Worm (Caenorhabditis elegans) whole organism, midembryonic: ENCODE measurements around the gene Y116F11B.9.

Source experiments
- cog-1 ChIP-seq: sonication (generic microtip); optimal IDR thresholded peaks from 2 replicates; lab custom pipeline; 2016; ENCODE audit warnings: missing genetic modification characterization, missing compliant biosample characterization
- flt-1 ChIP-seq: fragments of 200-800 bp; sonication (Bioruptor generic); IDR thresholded peaks from 2 replicates; pipeline ENCODE4 v1.3.6; 2022; ENCODE audit warnings: missing genetic modification characterization, missing compliant biosample characterization
- klf-2 ChIP-seq: fragments of 200-800 bp; sonication (Bioruptor generic); conservative IDR thresholded peaks from 2 replicates; pipeline ENCODE4 v1.3.6; 2022; ENCODE audit warnings: missing genetic modification reagents, missing genetic modification characterization, missing compliant biosample characterization
- med-1 ChIP-seq: sonication (generic microtip); optimal IDR thresholded peaks from 2 replicates; lab custom pipeline; 2017; ENCODE audit warnings: missing genetic modification characterization, mild to moderate bottlenecking, missing compliant biosample characterization, antibody characterized with exemption, missing genetic modification reagents; ENCODE audit not compliant: insufficient read depth
- ztf-29 ChIP-seq: fragments of 200-800 bp; sonication (Bioruptor generic); IDR thresholded peaks from 2 replicates; pipeline ENCODE4 v1.3.6; 2022; ENCODE audit warnings: missing genetic modification reagents, missing genetic modification characterization, missing compliant biosample characterization

DNA sequence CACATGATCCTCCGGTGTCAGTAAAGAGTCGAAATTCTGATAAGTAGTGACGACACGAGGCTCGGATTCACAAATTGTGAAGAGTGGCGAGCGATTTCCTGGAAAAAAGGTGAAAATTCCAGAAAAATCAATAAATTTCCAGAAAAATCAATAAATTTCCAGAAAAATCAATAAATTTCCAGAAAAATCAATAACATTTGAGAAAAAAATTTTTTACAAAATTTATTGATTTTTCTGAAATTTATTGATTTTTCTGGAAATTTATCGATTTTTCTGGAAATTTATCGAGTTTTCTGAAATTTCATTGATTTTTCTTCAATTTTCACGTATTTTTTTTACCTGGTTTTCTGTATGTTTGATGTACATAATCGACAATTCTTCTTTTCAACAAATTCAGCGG is 38.2 kb upstream of the Y116F11B.9 start:
- TF ChIP-seq ztf-29 (no peak), med-1 (GFP tag; lab: Kevin White, UChicago) (no peak), cog-1 (no peak), flt-1 (GFP tag; lab: Robert Waterston, UW) (no peak), klf-2 (GFP tag; lab: Robert Waterston, UW) (no peak)
